Worm (Caenorhabditis elegans) whole organism, mixed stage, embryonic: Measurements from ENCODE around the gene tap-1.

Source experiments
- cnd-1 ChIP-seq: fragments of 200-800 bp; sonication (Bioruptor generic); optimal IDR thresholded peaks from 2 replicates; lab custom pipeline; 2018; ENCODE audit warnings: mild to moderate bottlenecking, missing genetic modification characterization, missing compliant biosample characterization
- elt-3 ChIP-seq: fragments of 150-350 bp; optimal IDR thresholded peaks from 2 replicates; lab custom pipeline; 2014; ENCODE audit warnings: missing biosample characterization, missing genetic modification characterization
- nhr-12 ChIP-seq: fragments of 150-350 bp; optimal IDR thresholded peaks from 2 replicates; lab custom pipeline; 2014; ENCODE audit warnings: missing biosample characterization, missing genetic modification characterization
- nhr-76 ChIP-seq: sonication (generic microtip); optimal IDR thresholded peaks from 2 replicates; lab custom pipeline; 2017; ENCODE audit warnings: missing biosample characterization, missing genetic modification characterization
- pha-4 ChIP-seq: fragments of 150-350 bp; optimal IDR thresholded peaks from 2 replicates; lab custom pipeline; 2018; ENCODE audit warnings: missing biosample characterization, missing genetic modification reagents, missing genetic modification characterization
- ztf-11 ChIP-seq: fragments of 150-350 bp; optimal IDR thresholded peaks from 2 replicates; lab custom pipeline; 2014; ENCODE audit warnings: missing biosample characterization, missing genetic modification characterization

DNA sequence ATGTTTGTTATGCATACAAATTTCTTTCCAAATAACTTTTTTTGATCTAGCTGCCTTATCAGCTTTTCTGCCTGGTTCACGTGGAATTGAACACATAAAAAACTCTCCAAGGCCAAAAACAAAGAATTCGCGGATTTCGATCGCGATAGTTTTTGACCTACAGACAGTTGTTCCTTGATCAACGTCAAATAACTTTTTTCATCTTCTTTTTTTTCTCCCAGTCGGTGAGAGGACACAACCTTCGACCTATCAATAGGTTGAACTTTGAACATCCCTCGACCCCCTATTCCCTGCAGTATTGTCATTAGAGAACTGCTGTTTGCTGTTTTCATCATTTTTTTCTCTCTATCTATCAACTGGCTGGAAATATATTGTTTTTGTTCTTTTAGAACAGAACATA, 25.6 kb upstream of the tap-1 start:
- TF ChIP-seq ztf-11 (no peak), elt-3 (tag; lab: Kevin White, UChicago) (no peak), pha-4 (tag; lab: Kevin White, UChicago) (no peak), cnd-1 (tag; lab: Kevin White, UChicago) (no peak), nhr-76 (no peak), nhr-12 (tag; lab: Kevin White, UChicago) (no peak)
